Fruit fly (Drosophila melanogaster): ENCODE data around the gene CG10011.

Gene CG10011

dm6 chr3R:28650380-28650779 is 15.5 kb upstream of the CG10011 start, which contains the start of gene CG31050:
CG31050 (minus strand) TSS chr3R:28650480.
- no peak for TF ChIP-seq toe (GFP tag; optimal IDR thresholded peaks at IDR 0.05)
- TF ChIP-seq Crg-1 (GFP tag; optimal IDR thresholded peaks at IDR 0.05) = no peak
- TF ChIP-seq CG7101 (tag; optimal IDR thresholded peaks at IDR 0.05) = no peak
- no peak for TF ChIP-seq cic (GFP tag; optimal IDR thresholded peaks at IDR 0.05)
- no peak for TF ChIP-seq CG11617 (GFP tag; optimal IDR thresholded peaks at IDR 0.05)
- no peak for TF ChIP-seq bab1 (GFP tag; optimal IDR thresholded peaks at IDR 0.05)
- no peak for TF ChIP-seq kay (GFP tag; ENCODE audit: borderline replicate concordance)
- no peak for TF ChIP-seq CG12768 (GFP tag; optimal IDR thresholded peaks at IDR 0.05)

dm6 chr3R:28642791-28643190 is 7.9 kb upstream of the CG10011 start, which contains the start of gene CG14062:
CG14062 (minus strand) TSS chr3R:28642891.
- TF ChIP-seq Clk (GFP tag; optimal IDR thresholded peaks at IDR 0.05) (no peak), CG7045 (GFP tag; optimal IDR thresholded peaks at IDR 0.05) (no peak), kay (GFP tag; ENCODE audit: borderline replicate concordance) (no peak)

dm6 chr3R:28636111-28636510 is 1.2 kb upstream of the CG10011 start, which contains the start of gene CG9988:
CG9988 (plus strand) TSS chr3R:28636411.
- TF ChIP-seq cic (GFP tag; optimal IDR thresholded peaks at IDR 0.05) (no peak), Mnt (GFP tag; optimal IDR thresholded peaks at IDR 0.05) (no peak), pad (GFP tag; optimal IDR thresholded peaks at IDR 0.05) (no peak), CG7101 (tag; optimal IDR thresholded peaks at IDR 0.05) (no peak), tj (GFP tag; optimal IDR thresholded peaks at IDR 0.05) (no peak), Clk (GFP tag; optimal IDR thresholded peaks at IDR 0.05) (no peak), kay (GFP tag; ENCODE audit: borderline replicate concordance) (no peak), CG14711 (tag; optimal IDR thresholded peaks at IDR 0.05) (no peak), CG12768 (GFP tag; optimal IDR thresholded peaks at IDR 0.05) (no peak), CG33017 (tag; optimal IDR thresholded peaks at IDR 0.05) (no peak), CG5204 (GFP tag; optimal IDR thresholded peaks at IDR 0.05) (no peak), cnc (optimal IDR thresholded peaks at IDR 0.05) (no peak), CG11617 (GFP tag; optimal IDR thresholded peaks at IDR 0.05) (no peak), CG1620 (GFP tag; optimal IDR thresholded peaks at IDR 0.05) (no peak), Hr96 (GFP tag; optimal IDR thresholded peaks at IDR 0.05) (no peak), toe (GFP tag; optimal IDR thresholded peaks at IDR 0.05) (no peak)

dm6 chr3R:28634261-28634980 is 478 bp downstream of the CG10011 start:
- no peak for TF ChIP-seq CG14711 (tag; optimal IDR thresholded peaks at IDR 0.05)
- TF ChIP-seq Clk (GFP tag; optimal IDR thresholded peaks at IDR 0.05) = no peak
- TF ChIP-seq pad (GFP tag; optimal IDR thresholded peaks at IDR 0.05) = no peak
- TF ChIP-seq tj (GFP tag; optimal IDR thresholded peaks at IDR 0.05) = peak; percentile 10
- TF ChIP-seq Mnt (GFP tag; optimal IDR thresholded peaks at IDR 0.05) = no peak
- TF ChIP-seq ovo (GFP tag; optimal IDR thresholded peaks at IDR 0.05) = no peak

- TF ChIP-seq bab1 (GFP tag; optimal IDR thresholded peaks at IDR 0.05) = peak; percentile 75
- TF ChIP-seq CG33017 (tag; optimal IDR thresholded peaks at IDR 0.05) = peak; percentile 10
- no peak for TF ChIP-seq Clk (GFP tag; optimal IDR thresholded peaks at IDR 0.05)
- TF ChIP-seq ovo (GFP tag; optimal IDR thresholded peaks at IDR 0.05) = no peak
- no peak for TF ChIP-seq Hr96 (GFP tag; optimal IDR thresholded peaks at IDR 0.05)
- TF ChIP-seq CG7101 (tag; optimal IDR thresholded peaks at IDR 0.05) = peak; percentile 32
- TF ChIP-seq pad (GFP tag; optimal IDR thresholded peaks at IDR 0.05) = no peak
- TF ChIP-seq CG5204 (GFP tag; optimal IDR thresholded peaks at IDR 0.05) = no peak
- TF ChIP-seq cic (GFP tag; optimal IDR thresholded peaks at IDR 0.05) = no peak
- no peak for TF ChIP-seq CG11617 (GFP tag; optimal IDR thresholded peaks at IDR 0.05)
- peak; percentile 18 for TF ChIP-seq CG14711 (tag; optimal IDR thresholded peaks at IDR 0.05)
- TF ChIP-seq cnc (optimal IDR thresholded peaks at IDR 0.05) = no peak
- no peak for TF ChIP-seq Crg-1 (GFP tag; optimal IDR thresholded peaks at IDR 0.05)
- no peak for TF ChIP-seq CG1620 (GFP tag; optimal IDR thresholded peaks at IDR 0.05)
- TF ChIP-seq tj (GFP tag; optimal IDR thresholded peaks at IDR 0.05) = peak; percentile 12
- no peak for TF ChIP-seq kay (GFP tag; ENCODE audit: borderline replicate concordance)
- TF ChIP-seq CG7045 (GFP tag; optimal IDR thresholded peaks at IDR 0.05) = no peak
- TF ChIP-seq toe (GFP tag; optimal IDR thresholded peaks at IDR 0.05) = no peak
- TF ChIP-seq Mnt (GFP tag; optimal IDR thresholded peaks at IDR 0.05) = no peak
- no peak for TF ChIP-seq CG12768 (GFP tag; optimal IDR thresholded peaks at IDR 0.05)
These were observed 1.2 kb downstream of the CG10011 start for dm6 chr3R:28633746-28634145.

dm6 chr3R:28631753-28632152 is 3.1 kb downstream of the CG10011 start:
- TF ChIP-seq ovo (GFP tag; optimal IDR thresholded peaks at IDR 0.05) (no peak), Clk (GFP tag; optimal IDR thresholded peaks at IDR 0.05) (no peak), cnc (optimal IDR thresholded peaks at IDR 0.05) (no peak), Hr96 (GFP tag; optimal IDR thresholded peaks at IDR 0.05) (no peak), pad (GFP tag; optimal IDR thresholded peaks at IDR 0.05) (no peak), CG7045 (GFP tag; optimal IDR thresholded peaks at IDR 0.05) (no peak), Crg-1 (GFP tag; optimal IDR thresholded peaks at IDR 0.05) (no peak), CG7101 (tag; optimal IDR thresholded peaks at IDR 0.05) (no peak), bab1 (GFP tag; optimal IDR thresholded peaks at IDR 0.05) (no peak), Mnt (GFP tag; optimal IDR thresholded peaks at IDR 0.05) (no peak)

- TF ChIP-seq CG33017 (tag; optimal IDR thresholded peaks at IDR 0.05) = no peak
- TF ChIP-seq pad (GFP tag; optimal IDR thresholded peaks at IDR 0.05) = no peak
- TF ChIP-seq Crg-1 (GFP tag; optimal IDR thresholded peaks at IDR 0.05) = no peak
- no peak for TF ChIP-seq Hr96 (GFP tag; optimal IDR thresholded peaks at IDR 0.05)
- no peak for TF ChIP-seq cic (GFP tag; optimal IDR thresholded peaks at IDR 0.05)
- no peak for TF ChIP-seq bab1 (GFP tag; optimal IDR thresholded peaks at IDR 0.05)
- TF ChIP-seq toe (GFP tag; optimal IDR thresholded peaks at IDR 0.05) = no peak
- TF ChIP-seq tj (GFP tag; optimal IDR thresholded peaks at IDR 0.05) = no peak
- no peak for TF ChIP-seq CG5204 (GFP tag; optimal IDR thresholded peaks at IDR 0.05)
These were observed 4.0 kb downstream of the CG10011 start for dm6 chr3R:28630861-28631260.

Measured in whole organism, adult.